Worm (Caenorhabditis elegans) whole organism, mixed stage, embryonic: ENCODE measurements around the gene C03F11.2.

Experiments
- M03D4.4 ChIP-seq: sonication (generic microtip); optimal IDR thresholded peaks from 2 replicates; lab custom pipeline; 2017; ENCODE audit warnings: mild to moderate bottlenecking, missing genetic modification characterization, missing compliant biosample characterization
- bed-3 ChIP-seq: fragments of 200-800 bp; sonication (Bioruptor generic); optimal IDR thresholded peaks from 3 replicates; lab custom pipeline; 2018; ENCODE audit warnings: mild to moderate bottlenecking, missing genetic modification characterization, moderate library complexity, missing compliant biosample characterization
- blmp-1 ChIP-seq: fragments of 150-350 bp; optimal IDR thresholded peaks from 2 replicates; lab custom pipeline; 2014; ENCODE audit warnings: missing biosample characterization, missing genetic modification characterization
- ceh-83 ChIP-seq: fragments of 200-800 bp; sonication (Bioruptor generic); optimal IDR thresholded peaks from 2 replicates; lab custom pipeline; 2018; ENCODE audit warnings: mild to moderate bottlenecking, missing genetic modification characterization, missing compliant biosample characterization
- ces-1 ChIP-seq: fragments of 150-350 bp; optimal IDR thresholded peaks from 2 replicates; lab custom pipeline; 2014; ENCODE audit warnings: missing biosample characterization, missing genetic modification reagents, missing genetic modification characterization
- cnd-1 ChIP-seq: fragments of 200-800 bp; sonication (Bioruptor generic); optimal IDR thresholded peaks from 2 replicates; lab custom pipeline; 2018; ENCODE audit warnings: mild to moderate bottlenecking, missing genetic modification characterization, missing compliant biosample characterization
- elt-1 ChIP-seq: sonication (generic microtip); optimal IDR thresholded peaks from 2 replicates; lab custom pipeline; 2017; ENCODE audit warnings: missing genetic modification characterization, mild to moderate bottlenecking, missing compliant biosample characterization, antibody characterized with exemption, moderate library complexity, borderline replicate concordance; ENCODE audit not compliant: insufficient read depth
- elt-3 ChIP-seq: fragments of 150-350 bp; optimal IDR thresholded peaks from 2 replicates; lab custom pipeline; 2014; ENCODE audit warnings: missing biosample characterization, missing genetic modification characterization
- flh-1 ChIP-seq: fragments of 200-800 bp; sonication (Bioruptor generic); optimal IDR thresholded peaks from 2 replicates; lab custom pipeline; 2018; ENCODE audit warnings: mild to moderate bottlenecking, missing genetic modification characterization, moderate library complexity, missing compliant biosample characterization
- ham-2 ChIP-seq: fragments of 200-800 bp; sonication (Bioruptor generic); optimal IDR thresholded peaks from 2 replicates; lab custom pipeline; 2018; ENCODE audit warnings: mild to moderate bottlenecking, missing genetic modification characterization, missing compliant biosample characterization
- hlh-1 ChIP-seq: fragments of 150-350 bp; optimal IDR thresholded peaks from 2 replicates; lab custom pipeline; 2014; ENCODE audit warnings: missing biosample characterization, missing genetic modification reagents, missing genetic modification characterization
- lin-32 ChIP-seq: fragments of 200-800 bp; sonication (Bioruptor generic); optimal IDR thresholded peaks from 2 replicates; lab custom pipeline; 2018; ENCODE audit warnings: mild to moderate bottlenecking, missing genetic modification characterization, missing compliant biosample characterization
- mab-5 ChIP-seq: fragments of 150-350 bp; optimal IDR thresholded peaks from 2 replicates; lab custom pipeline; 2014; ENCODE audit warnings: missing biosample characterization, missing genetic modification characterization
- mep-1 ChIP-seq: fragments of 150-350 bp; optimal IDR thresholded peaks from 2 replicates; lab custom pipeline; 2017; ENCODE audit warnings: missing biosample characterization, missing genetic modification reagents, missing genetic modification characterization, inconsistent platforms
- mls-2 ChIP-seq: sonication (generic microtip); optimal IDR thresholded peaks from 2 replicates; lab custom pipeline; 2016; ENCODE audit warnings: mild to moderate bottlenecking, missing genetic modification characterization, moderate library complexity, missing compliant biosample characterization
- nhr-12 ChIP-seq: fragments of 150-350 bp; optimal IDR thresholded peaks from 2 replicates; lab custom pipeline; 2014; ENCODE audit warnings: missing biosample characterization, missing genetic modification characterization
- nhr-2 ChIP-seq: fragments of 150-350 bp; optimal IDR thresholded peaks from 2 replicates; lab custom pipeline; 2014; ENCODE audit warnings: missing biosample characterization, missing genetic modification characterization
- nhr-237 ChIP-seq: fragments of 150-350 bp; optimal IDR thresholded peaks from 2 replicates; lab custom pipeline; 2014; ENCODE audit warnings: missing biosample characterization, missing genetic modification characterization
- nhr-28 ChIP-seq: fragments of 150-350 bp; optimal IDR thresholded peaks from 2 replicates; lab custom pipeline; 2014; ENCODE audit warnings: missing biosample characterization, missing genetic modification characterization
- nhr-76 ChIP-seq: sonication (generic microtip); optimal IDR thresholded peaks from 2 replicates; lab custom pipeline; 2017; ENCODE audit warnings: missing biosample characterization, missing genetic modification characterization
- pha-4 ChIP-seq: fragments of 150-350 bp; optimal IDR thresholded peaks from 2 replicates; lab custom pipeline; 2018; ENCODE audit warnings: missing biosample characterization, missing genetic modification reagents, missing genetic modification characterization
- sem-2 ChIP-seq: fragments of 200-800 bp; sonication (Bioruptor generic); optimal IDR thresholded peaks from 2 replicates; lab custom pipeline; 2018; ENCODE audit warnings: mild to moderate bottlenecking, missing genetic modification characterization, missing compliant biosample characterization
- snpc-4 ChIP-seq: fragments of 150-350 bp; optimal IDR thresholded peaks from 2 replicates; lab custom pipeline; 2014; ENCODE audit warnings: missing biosample characterization, missing genetic modification characterization
- sptf-1 ChIP-seq: sonication (generic microtip); optimal IDR thresholded peaks from 2 replicates; lab custom pipeline; 2017; ENCODE audit warnings: mild to moderate bottlenecking, missing genetic modification characterization, moderate library complexity, missing compliant biosample characterization
- tbx-8 ChIP-seq: fragments of 200-800 bp; sonication (Bioruptor generic); optimal IDR thresholded peaks from 2 replicates; lab custom pipeline; 2018; ENCODE audit warnings: mild to moderate bottlenecking, missing genetic modification characterization, moderate library complexity, missing compliant biosample characterization
- unc-39 ChIP-seq: fragments of 150-350 bp; optimal IDR thresholded peaks from 2 replicates; lab custom pipeline; 2014; ENCODE audit warnings: missing biosample characterization, missing genetic modification characterization
- unc-62 ChIP-seq: fragments of 150-350 bp; optimal IDR thresholded peaks from 2 replicates; lab custom pipeline; 2014; ENCODE audit warnings: missing biosample characterization, missing genetic modification reagents, missing genetic modification characterization
- zip-8 ChIP-seq: fragments of 150-350 bp; optimal IDR thresholded peaks from 2 replicates; lab custom pipeline; 2014; ENCODE audit warnings: missing biosample characterization, missing genetic modification characterization
- ztf-11 ChIP-seq: fragments of 150-350 bp; optimal IDR thresholded peaks from 2 replicates; lab custom pipeline; 2014; ENCODE audit warnings: missing biosample characterization, missing genetic modification characterization

Gene C03F11.2

ce11 chrX:5406345-5406744 lies 9.1 kb upstream of the C03F11.2 start, which contains the start of gene C03F11.4:
C03F11.4 (minus strand) TSS chrX:5406445.
- TF ChIP-seq M03D4.4 (no peak), nhr-237 (tag; lab: Kevin White, UChicago) (no peak), sem-2 (GFP tag; lab: Kevin White, UChicago) (no peak), hlh-1 (tag; lab: Kevin White, UChicago) (no peak), ztf-11 (tag; lab: Kevin White, UChicago) (no peak), lin-32 (GFP tag; lab: Kevin White, UChicago) (no peak), snpc-4 (tag; lab: Kevin White, UChicago) (no peak), mls-2 (tag; lab: Kevin White, UChicago) (no peak), mep-1 (tag; lab: Kevin White, UChicago) (no peak), elt-3 (tag; lab: Kevin White, UChicago) (no peak), flh-1 (GFP tag; lab: Kevin White, UChicago) (no peak), ham-2 (no peak), nhr-76 (tag; lab: Kevin White, UChicago) (no peak)

DNA sequence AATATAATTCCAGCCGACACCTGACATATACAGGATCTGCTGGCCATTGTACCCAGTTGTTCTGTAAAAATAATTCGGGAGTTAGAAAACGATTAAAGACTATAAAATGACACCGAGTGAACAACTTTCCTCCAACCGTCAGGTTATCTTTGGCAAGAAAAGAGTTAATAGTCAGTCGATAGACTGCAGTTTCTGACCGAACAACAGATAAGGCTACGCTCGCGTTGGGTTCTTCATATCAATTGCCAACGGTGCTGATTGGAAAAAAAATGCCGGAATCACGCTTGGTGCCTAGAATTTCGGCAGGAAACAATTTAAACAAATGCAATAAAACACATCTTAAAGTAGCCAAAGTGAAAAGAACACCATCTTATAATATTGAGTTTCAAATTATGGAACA lies 3.3 kb upstream of the C03F11.2 start, which contains the start of gene scav-1:
scav-1 (minus strand) TSS at position 61 of the 400 bp plus-strand sequence.
- TF ChIP-seq nhr-237 (tag; lab: Kevin White, UChicago): no peak
- TF ChIP-seq mls-2 (tag; lab: Kevin White, UChicago): no peak
- TF ChIP-seq cnd-1: no peak
- TF ChIP-seq pha-4 (tag; lab: Kevin White, UChicago): no peak
- TF ChIP-seq elt-3 (tag; lab: Kevin White, UChicago): no peak
- TF ChIP-seq, all 35 proteins: peak for 0

DNA sequence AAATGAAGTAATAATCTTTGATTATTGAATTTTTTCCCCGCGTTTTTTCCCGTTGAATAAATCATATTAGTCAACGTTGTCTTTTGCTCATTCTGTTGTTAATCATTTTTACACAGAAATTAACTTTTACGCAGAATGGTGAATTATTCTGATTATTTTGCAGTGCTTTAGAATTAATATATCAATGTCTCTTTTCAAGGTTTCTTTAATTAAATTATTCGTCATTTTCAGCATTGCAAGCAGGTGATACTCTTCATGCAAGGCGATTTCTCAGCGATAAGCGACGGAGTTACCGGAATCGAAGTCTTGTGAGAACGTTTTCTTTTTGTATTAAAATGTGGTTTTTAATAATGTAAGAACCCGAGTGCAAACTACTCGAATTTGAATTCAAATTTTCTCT lies 9.6 kb downstream of the C03F11.2 start:
- TF ChIP-seq zip-8 (tag; lab: Kevin White, UChicago): no peak
- TF ChIP-seq ceh-83 (GFP tag; lab: Kevin White, UChicago): no peak
- TF ChIP-seq unc-62 (GFP tag; lab: Kevin White, UChicago): no peak
- TF ChIP-seq blmp-1 (tag; lab: Kevin White, UChicago): no peak
- TF ChIP-seq nhr-76 (tag; lab: Kevin White, UChicago): no peak
- TF ChIP-seq ham-2: no peak
- TF ChIP-seq mep-1 (tag; lab: Kevin White, UChicago): no peak
- TF ChIP-seq M03D4.4: no peak

DNA sequence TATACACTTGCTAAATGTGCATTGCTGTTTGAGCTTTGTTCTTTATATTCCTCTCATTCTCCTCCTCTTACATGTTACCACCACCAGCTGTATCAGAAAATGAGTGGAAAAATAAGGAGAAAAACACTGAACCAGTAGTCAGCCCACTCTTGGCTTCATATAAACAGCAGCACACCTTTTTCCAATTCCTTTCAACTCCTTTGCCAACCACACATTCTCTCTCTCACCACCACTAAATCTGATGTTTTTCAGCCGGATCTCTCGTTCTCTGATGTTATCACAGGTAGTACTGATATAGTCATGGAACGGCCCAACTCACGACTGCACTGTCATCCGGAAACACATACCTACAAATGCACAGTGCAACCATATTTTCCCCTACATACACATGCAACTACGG lies 10.6 kb downstream of the C03F11.2 start, which contains the start of gene kcnl-3:
kcnl-3 (plus strand) TSS at position 301 of the 400 bp plus-strand sequence.
- TF ChIP-seq ceh-83 (GFP tag; lab: Kevin White, UChicago): no peak
- TF ChIP-seq nhr-237 (tag; lab: Kevin White, UChicago): no peak
- TF ChIP-seq elt-1 (tag; lab: Kevin White, UChicago): no peak
- TF ChIP-seq hlh-1 (tag; lab: Kevin White, UChicago): no peak
- no peak for TF ChIP-seq bed-3 (GFP tag; lab: Kevin White, UChicago)
- no peak for TF ChIP-seq nhr-12 (tag; lab: Kevin White, UChicago)
- TF ChIP-seq sptf-1: no peak
- no peak for TF ChIP-seq zip-8 (tag; lab: Kevin White, UChicago)
- TF ChIP-seq nhr-76 (tag; lab: Kevin White, UChicago): no peak
- TF ChIP-seq pha-4 (tag; lab: Kevin White, UChicago): no peak
- no peak for TF ChIP-seq mep-1 (tag; lab: Kevin White, UChicago)
- TF ChIP-seq unc-39: no peak
- TF ChIP-seq nhr-28 (tag; lab: Kevin White, UChicago): no peak
- no peak for TF ChIP-seq ces-1
- no peak for TF ChIP-seq tbx-8 (GFP tag; lab: Kevin White, UChicago)
- TF ChIP-seq mls-2 (tag; lab: Kevin White, UChicago): no peak
- TF ChIP-seq, all 35 proteins: peak for 0

ce11 chrX:5382778-5383177 lies 14.4 kb downstream of the C03F11.2 start:
- TF ChIP-seq unc-39: no peak
- TF ChIP-seq snpc-4 (tag; lab: Kevin White, UChicago): no peak
- TF ChIP-seq nhr-2: no peak
- TF ChIP-seq elt-1 (tag; lab: Kevin White, UChicago): no peak
- TF ChIP-seq mls-2 (tag; lab: Kevin White, UChicago): no peak
- no peak for TF ChIP-seq bed-3 (GFP tag; lab: Kevin White, UChicago)
- no peak for TF ChIP-seq blmp-1 (tag; lab: Kevin White, UChicago)
- no peak for TF ChIP-seq mab-5 (tag; lab: Kevin White, UChicago)
- TF ChIP-seq nhr-237 (tag; lab: Kevin White, UChicago): no peak
- no peak for TF ChIP-seq hlh-1 (tag; lab: Kevin White, UChicago)
- no peak for TF ChIP-seq nhr-28 (tag; lab: Kevin White, UChicago)
- TF ChIP-seq nhr-76 (tag; lab: Kevin White, UChicago): no peak
